Fruit fly (Drosophila melanogaster) whole organism, wandering third instar larva: Measurements from ENCODE around the gene Klc.

ENCODE experiments used
- Abd-B ChIP-seq: fragments of >200 bp; optimal IDR thresholded peaks from 2 replicates; lab custom pipeline; 2017; ENCODE audit warnings: missing biosample characterization, missing genetic modification characterization
- CG32264 ChIP-seq: fragments of 200-800 bp; sonication (Bioruptor generic); optimal IDR thresholded peaks from 2 replicates; lab custom pipeline; 2016; ENCODE audit warnings: missing biosample characterization, missing genetic modification characterization
- CG9705 ChIP-seq: fragments of 200-800 bp; sonication (Bioruptor generic); optimal IDR thresholded peaks from 2 replicates; lab custom pipeline; 2018; ENCODE audit warnings: missing biosample characterization, mild to moderate bottlenecking, missing genetic modification characterization
- CrebA ChIP-seq: fragments of 200-800 bp; sonication (Bioruptor generic); optimal IDR thresholded peaks from 2 replicates; lab custom pipeline; 2016; ENCODE audit warnings: missing biosample characterization, mild to moderate bottlenecking, missing genetic modification characterization, borderline replicate concordance
- Dfd ChIP-seq: fragments of >200 bp; optimal IDR thresholded peaks from 2 replicates; lab custom pipeline; 2017; ENCODE audit warnings: missing biosample characterization, missing genetic modification characterization
- Dif ChIP-seq: fragments of 200-275, 200-300 bp; sonication (Bioruptor generic); optimal IDR thresholded peaks from 2 replicates; lab custom pipeline; 2018; ENCODE audit warnings: missing biosample characterization, missing genetic modification characterization; ENCODE audit not compliant: partially characterized antibody
- GATAd ChIP-seq: sonication (Bioruptor generic); optimal IDR thresholded peaks from 2 replicates; lab custom pipeline; 2016; ENCODE audit warnings: missing biosample characterization, missing genetic modification characterization
- HLH106 ChIP-seq: fragments of 200-800 bp; optimal IDR thresholded peaks from 3 replicates; lab custom pipeline; 2019; ENCODE audit warnings: missing biosample characterization, mild to moderate bottlenecking, missing genetic modification characterization, moderate library complexity
- Hnf4 ChIP-seq: fragments of 200-800 bp; sonication (Bioruptor generic); optimal IDR thresholded peaks from 2 replicates; lab custom pipeline; 2016; ENCODE audit warnings: missing biosample characterization, mild to moderate bottlenecking, missing genetic modification characterization
- Hr78 ChIP-seq: fragments of >200 bp; optimal IDR thresholded peaks from 2 replicates; lab custom pipeline; 2017; ENCODE audit warnings: missing biosample characterization, missing genetic modification characterization
- Hr83 ChIP-seq: fragments of 200-300 bp; sonication (Bioruptor generic); optimal IDR thresholded peaks from 2 replicates; lab custom pipeline; 2016; ENCODE audit warnings: missing biosample characterization, mild to moderate bottlenecking, missing genetic modification characterization, moderate library complexity; ENCODE audit not compliant: poor library complexity, severe bottlenecking
- Jra ChIP-seq: sonication (Bioruptor generic); optimal IDR thresholded peaks from 2 replicates; lab custom pipeline; 2016; ENCODE audit warnings: missing biosample characterization, missing genetic modification characterization
- Mio ChIP-seq: sonication (Bioruptor generic); optimal IDR thresholded peaks from 2 replicates; lab custom pipeline; 2016; ENCODE audit warnings: missing biosample characterization, missing genetic modification characterization
- Myc ChIP-seq: fragments of >200 bp; optimal IDR thresholded peaks from 2 replicates; lab custom pipeline; 2017
- N ChIP-seq: fragments of >200 bp; optimal IDR thresholded peaks from 2 replicates; lab custom pipeline; 2018; ENCODE audit warnings: missing biosample characterization, missing external identifiers, missing genetic modification characterization
- OdsH ChIP-seq: fragments of 200-800 bp; sonication (Bioruptor generic); optimal IDR thresholded peaks from 2 replicates; lab custom pipeline; 2016; ENCODE audit warnings: missing biosample characterization, mild to moderate bottlenecking, missing genetic modification characterization
- Rel ChIP-seq, 2 experiments: fragments of 200-800 bp; sonication (Bioruptor generic) in 1 of 2; optimal IDR thresholded peaks; 2 replicates in 1 of 2; 3 replicates in 1 of 2; lab custom pipeline; 2016 to 2019; ENCODE audit warnings: mild to moderate bottlenecking in 2 of 2, missing biosample characterization in 2 of 2, missing genetic modification characterization in 2 of 2, moderate library complexity in 1 of 2
- Sp1 ChIP-seq: fragments of 200-800 bp; sonication (Bioruptor generic); optimal IDR thresholded peaks from 3 replicates; lab custom pipeline; 2019; ENCODE audit warnings: missing biosample characterization, mild to moderate bottlenecking, missing genetic modification characterization, moderate library complexity
- Vsx2 ChIP-seq: fragments of 200-300, 225-300 bp; sonication (Bioruptor generic); optimal IDR thresholded peaks from 2 replicates; lab custom pipeline; 2018; ENCODE audit warnings: missing biosample characterization, missing genetic modification characterization; ENCODE audit not compliant: partially characterized antibody
- br ChIP-seq: fragments of 200-800 bp; sonication (Bioruptor generic); optimal IDR thresholded peaks from 2 replicates; lab custom pipeline; 2016; ENCODE audit warnings: missing biosample characterization, missing genetic modification characterization
- brk ChIP-seq: fragments of 200-800 bp; sonication (Bioruptor generic); optimal IDR thresholded peaks from 2 replicates; lab custom pipeline; 2016; ENCODE audit warnings: missing biosample characterization, mild to moderate bottlenecking, missing genetic modification characterization
- dl ChIP-seq, 2 experiments: fragments of 175-275, 200-275 bp in 1 of 2; fragments of 200-275 bp in 1 of 2; sonication (Bioruptor generic); optimal IDR thresholded peaks; lab custom pipeline; 2018; ENCODE audit warnings: mild to moderate bottlenecking in 2 of 2, missing biosample characterization in 2 of 2, missing genetic modification characterization in 2 of 2, moderate library complexity in 2 of 2; ENCODE audit not compliant: partially characterized antibody in 2 of 2, insufficient read depth in 1 of 2
- dmrt93B ChIP-seq: fragments of 200-800 bp; sonication (Bioruptor generic); optimal IDR thresholded peaks from 2 replicates; lab custom pipeline; 2018; ENCODE audit warnings: missing biosample characterization, mild to moderate bottlenecking, missing genetic modification characterization
- dsf ChIP-seq: sonication (Bioruptor generic); optimal IDR thresholded peaks from 2 replicates; lab custom pipeline; 2016; ENCODE audit warnings: missing biosample characterization, missing genetic modification characterization, borderline replicate concordance
- ey ChIP-seq: fragments of 200-800 bp; sonication (Bioruptor generic); optimal IDR thresholded peaks from 2 replicates; lab custom pipeline; 2016; ENCODE audit warnings: missing biosample characterization, missing genetic modification characterization
- foxo ChIP-seq, 2 experiments: fragments of 200-800 bp; sonication (Bioruptor generic); optimal IDR thresholded peaks; 2 replicates in 1 of 2; 3 replicates in 1 of 2; lab custom pipeline; 2016 to 2017; ENCODE audit warnings: missing biosample characterization in 2 of 2, missing genetic modification characterization in 2 of 2
- fru ChIP-seq: fragments of 200-800 bp; sonication (Bioruptor generic); optimal IDR thresholded peaks from 3 replicates; lab custom pipeline; 2016; ENCODE audit warnings: missing biosample characterization, mild to moderate bottlenecking, missing genetic modification characterization
- h ChIP-seq: fragments of 200-800 bp; sonication (Bioruptor generic); optimal IDR thresholded peaks from 3 replicates; lab custom pipeline; 2016; ENCODE audit warnings: missing biosample characterization, mild to moderate bottlenecking, missing genetic modification characterization
- jim ChIP-seq: fragments of 175-275, 200-325 bp; sonication (Bioruptor generic); optimal IDR thresholded peaks from 2 replicates; lab custom pipeline; 2016; ENCODE audit warnings: missing biosample characterization, mild to moderate bottlenecking, missing genetic modification characterization
- lola ChIP-seq: fragments of >200 bp; optimal IDR thresholded peaks from 2 replicates; lab custom pipeline; 2017; ENCODE audit warnings: missing biosample characterization, missing genetic modification characterization
- pan ChIP-seq: fragments of >200 bp; optimal IDR thresholded peaks from 2 replicates; lab custom pipeline; 2017
- psq ChIP-seq: fragments of 200-800 bp; sonication (Bioruptor generic); optimal IDR thresholded peaks from 3 replicates; lab custom pipeline; 2017; ENCODE audit warnings: missing biosample characterization, mild to moderate bottlenecking, missing genetic modification characterization, moderate library complexity
- rgr ChIP-seq: fragments of 200-800 bp; sonication (Bioruptor generic); optimal IDR thresholded peaks from 3 replicates; lab custom pipeline; 2016; ENCODE audit warnings: missing biosample characterization, mild to moderate bottlenecking, missing genetic modification characterization
- sage ChIP-seq: fragments of 200-800 bp; sonication (Bioruptor generic); optimal IDR thresholded peaks from 2 replicates; lab custom pipeline; 2016; ENCODE audit warnings: missing biosample characterization, mild to moderate bottlenecking, missing genetic modification characterization
- sv ChIP-seq: fragments of 200-800 bp; sonication (Bioruptor generic); optimal IDR thresholded peaks from 3 replicates; lab custom pipeline; 2016; ENCODE audit warnings: missing biosample characterization, missing genetic modification characterization
- tai ChIP-seq: sonication (Bioruptor generic); optimal IDR thresholded peaks from 2 replicates; lab custom pipeline; 2016; ENCODE audit warnings: missing biosample characterization, missing genetic modification characterization
- usp ChIP-seq: fragments of >200 bp; optimal IDR thresholded peaks from 2 replicates; lab custom pipeline; 2017; ENCODE audit warnings: missing biosample characterization, missing genetic modification characterization
- woc ChIP-seq: sonication (Bioruptor generic); optimal IDR thresholded peaks from 2 replicates; lab custom pipeline; 2016; ENCODE audit warnings: missing biosample characterization, mild to moderate bottlenecking, missing genetic modification characterization

The Klc gene

DNA sequence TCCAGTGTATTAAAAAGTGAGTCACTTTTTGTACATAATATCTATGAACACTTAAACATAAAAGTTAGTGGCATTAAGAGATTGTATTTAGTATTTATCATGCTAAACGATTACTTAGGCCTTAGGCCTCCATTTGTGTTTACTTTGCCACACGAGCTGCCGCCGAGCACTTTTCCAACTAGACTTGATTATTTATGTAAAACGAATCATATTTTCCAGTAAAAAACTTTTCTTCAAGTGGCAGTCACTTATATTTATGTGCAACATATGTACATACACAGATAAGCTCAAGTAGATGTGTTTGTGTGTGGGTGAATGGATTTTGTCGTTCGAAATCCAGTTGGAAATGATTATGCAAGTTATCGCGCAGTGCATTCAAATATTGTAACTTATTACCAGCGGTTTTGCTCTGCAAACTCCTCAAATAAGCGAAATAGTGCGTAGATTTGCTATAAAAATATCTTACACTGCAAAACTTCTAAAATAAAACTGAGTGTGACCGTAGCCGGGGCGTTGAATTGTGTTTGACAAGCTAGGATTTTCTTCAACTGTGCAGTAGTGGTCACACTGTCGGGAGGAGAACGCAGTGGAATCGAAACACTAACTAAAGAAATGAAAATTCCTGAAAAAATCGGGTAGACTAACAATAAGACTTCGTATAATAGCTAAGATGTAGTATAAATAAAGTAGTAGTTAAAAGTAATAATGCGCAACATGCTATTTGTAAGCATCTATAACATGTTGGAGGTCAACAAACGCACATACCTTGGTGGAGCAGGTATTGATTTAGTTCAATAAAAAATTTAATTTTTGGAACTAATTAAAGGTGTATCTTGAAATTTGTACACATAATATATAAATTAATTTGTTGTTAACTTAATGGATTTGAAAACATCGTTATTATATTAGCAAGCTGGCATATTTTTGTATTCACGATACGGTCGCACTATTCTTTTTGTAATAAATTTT lies at the start of gene Klc, which contains the start of gene CG10984:
Gene Klc (minus strand): TSS at position 490 of the 969 bp plus-strand sequence.
Gene CG10984 (plus strand): TSS at position 553 of the 969 bp plus-strand sequence.
- no peak for TF ChIP-seq CG9705
- peak; percentile 17 for TF ChIP-seq CG32264
- TF ChIP-seq pan (lab: Kevin White, UChicago), result no peak
- no peak for TF ChIP-seq Dif
- peak; percentile 40 for TF ChIP-seq Jra (GFP tag; lab: Kevin White, UChicago)
- TF ChIP-seq Mio, result no peak
- TF ChIP-seq dsf (GFP tag; lab: Kevin White, UChicago), result no peak
- peak; percentile 42 for TF ChIP-seq woc
- TF ChIP-seq HLH106, result no peak
- peak; percentile 69 for TF ChIP-seq OdsH
- no peak for TF ChIP-seq Hr78 (GFP tag; lab: Kevin White, UChicago)
- TF ChIP-seq GATAd (GFP tag; lab: Kevin White, UChicago), result no peak
- peak; percentile 61 for TF ChIP-seq Hnf4 (GFP tag; lab: Kevin White, UChicago)
- no peak for TF ChIP-seq foxo (GFP tag; optimal IDR thresholded peaks at IDR 0.05; lab: Kevin White, UChicago)
- no peak for TF ChIP-seq dmrt93B
- no peak for TF ChIP-seq usp (GFP tag; lab: Kevin White, UChicago)
- peak; percentile 82 for TF ChIP-seq ey (GFP tag; lab: Kevin White, UChicago)
- TF ChIP-seq N (GFP tag; lab: Kevin White, UChicago), result no peak
- TF ChIP-seq psq, result peak; percentile 55
- peak; percentile 12 for TF ChIP-seq brk (GFP tag; lab: Kevin White, UChicago)
- no peak for TF ChIP-seq br (GFP tag; lab: Kevin White, UChicago)
- TF ChIP-seq h (GFP tag; lab: Kevin White, UChicago), result no peak
- no peak for TF ChIP-seq lola (GFP tag; lab: Kevin White, UChicago)
- TF ChIP-seq Sp1 (GFP tag; lab: Kevin White, UChicago), result no peak
- no peak for TF ChIP-seq Rel (GFP tag; optimal IDR thresholded peaks at IDR 0.05; lab: Kevin White, UChicago)
- no peak for TF ChIP-seq Rel (tag; optimal IDR thresholded peaks at IDR 0.05; lab: Kevin White, UChicago)
- no peak for TF ChIP-seq jim (GFP tag; lab: Kevin White, UChicago)
- TF ChIP-seq sv, result peak; percentile 17
- TF ChIP-seq Myc (lab: Kevin White, UChicago), result no peak
- no peak for TF ChIP-seq Abd-B (GFP tag; lab: Kevin White, UChicago)
- no peak for TF ChIP-seq Dfd
- TF ChIP-seq dl (GFP tag; optimal IDR thresholded peaks at IDR 0.05; lab: Kevin White, UChicago; ENCODE audit: insufficient read depth in 1 of 2, partially characterized antibody in 2 of 2), result no peak
- no peak for TF ChIP-seq CrebA
- TF ChIP-seq Vsx2 (GFP tag; lab: Kevin White, UChicago), result no peak
- peak; percentile 5 for TF ChIP-seq tai (GFP tag; lab: Kevin White, UChicago)
- TF ChIP-seq Hr83 (GFP tag; lab: Kevin White, UChicago), result no peak
- TF ChIP-seq fru, result no peak
- TF ChIP-seq rgr, result peak; percentile 79
- TF ChIP-seq sage, result peak; percentile 55

DNA sequence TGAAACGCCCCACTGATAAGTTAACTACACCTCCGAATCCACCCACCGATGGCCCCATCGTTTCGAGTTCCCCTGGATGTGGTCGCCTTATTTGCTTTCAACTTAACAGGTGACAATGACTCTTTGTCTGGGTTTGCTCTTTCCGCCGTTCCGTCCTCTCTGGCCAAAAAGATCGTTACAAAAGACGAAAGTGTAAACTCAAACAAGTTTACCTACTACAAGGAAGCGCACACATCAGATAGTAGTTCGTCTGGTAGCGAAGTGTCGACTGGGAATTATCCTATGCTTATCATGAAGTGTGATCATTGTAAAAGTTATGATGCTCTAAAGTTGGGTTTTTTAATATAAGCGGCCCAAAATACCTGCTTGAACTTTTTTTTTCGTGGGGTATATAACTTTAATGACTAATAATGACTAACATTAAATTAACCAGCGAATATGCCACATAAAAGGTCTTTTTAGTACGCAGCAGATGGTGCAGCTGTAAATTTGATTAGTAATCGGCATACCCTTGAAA lies 49.0 kb upstream of the Klc start:
- TF ChIP-seq psq (peak; percentile 20), br (GFP tag; lab: Kevin White, UChicago) (peak; percentile 8), dmrt93B (no peak), Jra (GFP tag; lab: Kevin White, UChicago) (no peak), fru (peak; percentile 54), h (GFP tag; lab: Kevin White, UChicago) (peak; percentile 16), Sp1 (GFP tag; lab: Kevin White, UChicago) (peak; percentile 3)
